Worm (Caenorhabditis elegans) whole organism, mixed stage, embryonic: ENCODE results near the gene Y43F8B.14.

ENCODE experiments used
- mep-1 ChIP-seq: fragments of 150-350 bp; optimal IDR thresholded peaks from 2 replicates; lab custom pipeline; 2017; ENCODE audit warnings: missing biosample characterization, missing genetic modification reagents, missing genetic modification characterization, inconsistent platforms
- mls-2 ChIP-seq: sonication (generic microtip); optimal IDR thresholded peaks from 2 replicates; lab custom pipeline; 2016; ENCODE audit warnings: mild to moderate bottlenecking, missing genetic modification characterization, moderate library complexity, missing compliant biosample characterization
- nhr-12 ChIP-seq: fragments of 150-350 bp; optimal IDR thresholded peaks from 2 replicates; lab custom pipeline; 2014; ENCODE audit warnings: missing biosample characterization, missing genetic modification characterization
- unc-120 ChIP-seq: sonication (generic microtip); optimal IDR thresholded peaks from 2 replicates; lab custom pipeline; 2017; ENCODE audit warnings: missing genetic modification characterization, missing compliant biosample characterization; ENCODE audit not compliant: poor library complexity, severe bottlenecking

- TF ChIP-seq nhr-12 (tag; lab: Kevin White, UChicago): no peak
- no peak for TF ChIP-seq mep-1
- TF ChIP-seq unc-120 (tag; lab: Kevin White, UChicago): no peak
- TF ChIP-seq mls-2 (tag; lab: Kevin White, UChicago): no peak
Observed at ce11 chrV:19443599-19443998, 12.2 kb downstream of the Y43F8B.14 start.
